Fruit fly (Drosophila melanogaster) whole organism, embryonic: ENCODE data around the gene CG9452.

ENCODE experiments used
- Atf-2 ChIP-seq: fragments of 200-800 bp; sonication (Bioruptor generic); optimal IDR thresholded peaks from 2 replicates; lab custom pipeline; 2016; ENCODE audit warnings: missing biosample characterization, missing genetic modification characterization
- B-H1 ChIP-seq: fragments of 200-800 bp; sonication (Bioruptor generic); IDR thresholded peaks from 3 replicates; pipeline ENCODE4 v1.3.6; 2022; ENCODE audit warnings: missing biosample characterization, missing genetic modification characterization
- B-H2 ChIP-seq: fragments of 200-800 bp; sonication (Bioruptor generic); optimal IDR thresholded peaks from 2 replicates; lab custom pipeline; 2018; ENCODE audit warnings: missing biosample characterization, mild to moderate bottlenecking, missing genetic modification characterization
- BtbVII ChIP-seq: fragments of 200-800 bp; sonication (Bioruptor generic); optimal IDR thresholded peaks from 3 replicates; lab custom pipeline; 2017; ENCODE audit warnings: missing biosample characterization, mild to moderate bottlenecking, missing genetic modification characterization
- CG10209 ChIP-seq: fragments of 200-800 bp; sonication (Bioruptor generic); optimal IDR thresholded peaks from 3 replicates; lab custom pipeline; 2017; ENCODE audit warnings: missing biosample characterization, mild to moderate bottlenecking, missing genetic modification characterization, missing genetic modification reagents
- CG11093 ChIP-seq: fragments of 200-800 bp; sonication (Bioruptor generic); IDR thresholded peaks from 3 replicates; pipeline ENCODE4 v1.3.6; 2022; ENCODE audit warnings: missing biosample characterization, missing genetic modification characterization
- CG11695 ChIP-seq: fragments of 200-800 bp; sonication (Bioruptor generic); IDR thresholded peaks from 3 replicates; pipeline ENCODE4 v1.3.6; 2022; ENCODE audit warnings: missing biosample characterization, missing genetic modification characterization
- CG11696 ChIP-seq: fragments of 200-800 bp; sonication (Bioruptor generic); IDR thresholded peaks from 2 replicates; pipeline ENCODE4 v1.3.6; 2022; ENCODE audit warnings: missing biosample characterization, missing genetic modification characterization
- CG14014 ChIP-seq: fragments of 200-800 bp; sonication (Bioruptor generic); IDR thresholded peaks from 2 replicates; pipeline ENCODE4 v1.3.6; 2022; ENCODE audit warnings: missing biosample characterization, missing genetic modification characterization
- CG15011 ChIP-seq: fragments of 200-800 bp; sonication (Bioruptor generic); optimal IDR thresholded peaks from 3 replicates; lab custom pipeline; 2018; ENCODE audit warnings: missing biosample characterization, mild to moderate bottlenecking, missing genetic modification characterization
- CG18599 ChIP-seq: fragments of 200-800 bp; sonication (Bioruptor generic); optimal IDR thresholded peaks from 3 replicates; lab custom pipeline; 2017; ENCODE audit warnings: missing biosample characterization, missing genetic modification characterization, mild to moderate bottlenecking, moderate library complexity, missing genetic modification reagents
- CG2116 ChIP-seq: fragments of 200-800 bp; sonication (Bioruptor generic); optimal IDR thresholded peaks from 3 replicates; lab custom pipeline; 2018; ENCODE audit warnings: missing biosample characterization, mild to moderate bottlenecking, missing genetic modification characterization
- CG30020 ChIP-seq: fragments of 200-800 bp; optimal IDR thresholded peaks from 2 replicates; lab custom pipeline; 2019; ENCODE audit warnings: missing biosample characterization, mild to moderate bottlenecking, missing genetic modification characterization, moderate library complexity
- CG30431 ChIP-seq: fragments of 200-800 bp; sonication (Bioruptor generic); optimal IDR thresholded peaks from 2 replicates; lab custom pipeline; 2017; ENCODE audit warnings: missing biosample characterization, missing genetic modification characterization
- CG33557 ChIP-seq: fragments of 200-800 bp; sonication (Bioruptor generic); optimal IDR thresholded peaks from 2 replicates; lab custom pipeline; 2019; ENCODE audit warnings: missing biosample characterization, mild to moderate bottlenecking, missing genetic modification characterization, moderate library complexity
- CG8290 ChIP-seq, 3 experiments: fragments of 200-800 bp; sonication (Bioruptor generic); optimal IDR thresholded peaks; 2 replicates each; lab custom pipeline; 2016 to 2019; ENCODE audit warnings: missing biosample characterization in 3 of 3, missing genetic modification characterization in 3 of 3, mild to moderate bottlenecking in 2 of 3, moderate library complexity in 1 of 3
- CG8359 ChIP-seq: fragments of 200-800 bp; sonication (Bioruptor generic); optimal IDR thresholded peaks from 2 replicates; lab custom pipeline; 2017; ENCODE audit warnings: missing biosample characterization, mild to moderate bottlenecking, missing genetic modification characterization, borderline replicate concordance
- CG9932 ChIP-seq: fragments of 200-800 bp; sonication (Bioruptor generic); IDR thresholded peaks from 2 replicates; pipeline ENCODE4 v1.3.6; 2022; ENCODE audit warnings: missing biosample characterization, missing genetic modification characterization
- D19A ChIP-seq: fragments of 200-800 bp; optimal IDR thresholded peaks from 3 replicates; lab custom pipeline; 2019; ENCODE audit warnings: missing biosample characterization, mild to moderate bottlenecking, missing genetic modification characterization, moderate library complexity
- Dad ChIP-seq: fragments of 200-800 bp; sonication (Bioruptor generic); optimal IDR thresholded peaks from 3 replicates; lab custom pipeline; 2016; ENCODE audit warnings: missing biosample characterization, missing genetic modification characterization
- Dip2 ChIP-seq: fragments of 200-800 bp; sonication (Bioruptor generic); IDR thresholded peaks from 2 replicates; pipeline ENCODE4 v1.3.6; 2022; ENCODE audit warnings: missing biosample characterization, missing genetic modification characterization
- Drgx ChIP-seq: fragments of 200-800 bp; sonication (Bioruptor generic); IDR thresholded peaks from 2 replicates; pipeline ENCODE4 v1.3.6; 2022; ENCODE audit warnings: missing biosample characterization, missing genetic modification characterization
- Ets65A ChIP-seq: fragments of 200-800 bp; sonication (Bioruptor generic); peaks from one replicate; lab custom pipeline; 2016; ENCODE audit warnings: missing biosample characterization, missing genetic modification characterization
- Hr78 ChIP-seq, 2 experiments: fragments of 200-800 bp in 1 of 2; fragments of >200 bp in 1 of 2; sonication (Bioruptor generic) in 1 of 2; optimal IDR thresholded peaks; 2 replicates each; lab custom pipeline; 2017 to 2019; ENCODE audit warnings: missing biosample characterization in 2 of 2, missing genetic modification characterization in 2 of 2, mild to moderate bottlenecking in 1 of 2, moderate library complexity in 1 of 2
- Med ChIP-seq: fragments of 200-800 bp; sonication (Bioruptor generic); peaks from one replicate; lab custom pipeline; 2016; ENCODE audit warnings: missing biosample characterization, missing genetic modification characterization, mild to moderate bottlenecking, inconsistent platforms, moderate library complexity
- Ravus ChIP-seq: fragments of 200-800 bp; sonication (Bioruptor generic); IDR thresholded peaks from 2 replicates; pipeline ENCODE4 v1.3.6; 2022; ENCODE audit warnings: missing biosample characterization, missing genetic modification characterization
- Rfx ChIP-seq: fragments of 200-800 bp; sonication (Bioruptor generic); IDR thresholded peaks from 2 replicates; pipeline ENCODE4 v1.3.6; 2022; ENCODE audit warnings: missing biosample characterization, missing genetic modification characterization
- Side ChIP-seq: fragments of 200-800 bp; sonication (Bioruptor generic); optimal IDR thresholded peaks from 2 replicates; lab custom pipeline; 2016; ENCODE audit warnings: missing biosample characterization, missing genetic modification characterization
- Sry-β ChIP-seq: fragments of 200-800 bp; sonication (Bioruptor generic); optimal IDR thresholded peaks from 2 replicates; lab custom pipeline; 2018; ENCODE audit warnings: missing biosample characterization, mild to moderate bottlenecking, missing genetic modification characterization, moderate library complexity
- ase ChIP-seq: fragments of 200-800 bp; sonication (Bioruptor generic); IDR thresholded peaks from 3 replicates; pipeline ENCODE4 v1.3.6; 2022; ENCODE audit warnings: missing biosample characterization, missing genetic modification characterization
- dysf ChIP-seq: fragments of 200-800 bp; sonication (Bioruptor generic); IDR thresholded peaks from 3 replicates; pipeline ENCODE4 v1.3.6; 2022; ENCODE audit warnings: missing biosample characterization, missing genetic modification characterization
- gsb ChIP-seq: fragments of 200-800 bp; sonication (Bioruptor generic); IDR thresholded peaks from 2 replicates; pipeline ENCODE4 v1.3.6; 2022; ENCODE audit warnings: missing biosample characterization, missing genetic modification characterization
- hb ChIP-seq: fragments of 200-800 bp; sonication (Bioruptor generic); IDR thresholded peaks from 3 replicates; pipeline ENCODE4 v1.3.6; 2022; ENCODE audit warnings: missing biosample characterization, missing genetic modification characterization; ENCODE audit not compliant: partially characterized antibody
- ind ChIP-seq: fragments of 200-800 bp; sonication (Bioruptor generic); optimal IDR thresholded peaks from 3 replicates; lab custom pipeline; 2016; ENCODE audit warnings: missing biosample characterization, missing genetic modification characterization
- jigr1 ChIP-seq: fragments of 200-800 bp; sonication (Bioruptor generic); IDR thresholded peaks from 3 replicates; pipeline ENCODE4 v1.3.6; 2022; ENCODE audit warnings: missing biosample characterization, missing genetic modification characterization
- lab ChIP-seq: fragments of 200-800 bp; sonication (Bioruptor generic); optimal IDR thresholded peaks from 3 replicates; lab custom pipeline; 2017; ENCODE audit warnings: missing biosample characterization, missing genetic modification characterization, mild to moderate bottlenecking, moderate library complexity, missing genetic modification reagents
- otp ChIP-seq: fragments of 200-800 bp; sonication (Bioruptor generic); IDR thresholded peaks from 3 replicates; pipeline ENCODE4, ENCODE4 v1.3.6; 2022; ENCODE audit warnings: missing biosample characterization, missing genetic modification characterization
- schlank ChIP-seq: fragments of 200-800 bp; sonication (Bioruptor generic); optimal IDR thresholded peaks from 2 replicates; lab custom pipeline; 2018; ENCODE audit warnings: missing biosample characterization, mild to moderate bottlenecking, missing genetic modification characterization
- slbo ChIP-seq: fragments of 200-800 bp; sonication (Bioruptor generic); IDR thresholded peaks from 2 replicates; pipeline ENCODE4 v1.3.6; 2022; ENCODE audit warnings: missing biosample characterization, missing genetic modification characterization
- slou ChIP-seq: fragments of 200-800 bp; sonication (Bioruptor generic); optimal IDR thresholded peaks from 3 replicates; lab custom pipeline; 2016; ENCODE audit warnings: missing biosample characterization, missing genetic modification characterization
- sr ChIP-seq: fragments of 200-800 bp; sonication (Bioruptor generic); IDR thresholded peaks from 3 replicates; pipeline ENCODE4 v1.3.6; 2022; ENCODE audit warnings: missing biosample characterization, missing genetic modification characterization
- tna ChIP-seq: fragments of 200-800 bp; sonication (Bioruptor generic); IDR thresholded peaks from 2 replicates; pipeline ENCODE4 v1.3.6; 2022; ENCODE audit warnings: missing biosample characterization, missing genetic modification characterization; ENCODE audit not compliant: partially characterized antibody
- vfl ChIP-seq: fragments of 200-800 bp; sonication (Bioruptor generic); optimal IDR thresholded peaks from 2 replicates; lab custom pipeline; 2016; ENCODE audit warnings: missing biosample characterization, missing genetic modification characterization
- wor ChIP-seq: fragments of 200-800 bp; sonication (Bioruptor generic); IDR thresholded peaks from 2 replicates; pipeline ENCODE4 v1.3.6; 2022; ENCODE audit warnings: missing biosample characterization, missing genetic modification characterization

The CG9452 gene

dm6 chr3L:19516547-19516946 lies 12.9 kb upstream of the CG9452 start (continued):
- TF ChIP-seq CG14014 (peak; percentile 85; the same call in 1 of the 2 replicates), vfl (GFP tag; lab: Kevin White, UChicago) (peak; percentile 84), hb (no peak), Drgx (peak; percentile 33; the same call in 1 of the 2 replicates), wor (peak; percentile 60), CG11695 (GFP tag; lab: Robert Waterston, UW) (peak; percentile 77), D19A (tag; lab: Kevin White, UChicago) (peak; percentile 62), Ravus (GFP tag; lab: Robert Waterston, UW) (peak; percentile 27; the same call in 1 of the 2 replicates), schlank (tag; lab: Kevin White, UChicago) (peak; percentile 81), CG30431 (GFP tag; lab: Kevin White, UChicago) (peak; percentile 91), lab (GFP tag; lab: Kevin White, UChicago) (peak; percentile 93), ind (GFP tag; lab: Kevin White, UChicago) (peak; percentile 87), jigr1 (GFP tag; lab: Robert Waterston, UW) (peak; percentile 31; the same call in 1 of the 3 replicates), Atf-2 (GFP tag; lab: Kevin White, UChicago) (peak; percentile 76), Sry-β (peak; percentile 51), CG15011 (GFP tag; lab: Kevin White, UChicago) (peak; percentile 70), BtbVII (peak; percentile 74), CG2116 (GFP tag; lab: Kevin White, UChicago) (peak; percentile 65), CG11093 (GFP tag; lab: Robert Waterston, UW) (peak; percentile 81), B-H2 (GFP tag; lab: Kevin White, UChicago) (peak; percentile 83), slou (peak; percentile 96), Hr78 (GFP tag; optimal IDR thresholded peaks at IDR 0.05; lab: Kevin White, UChicago) (no peak), CG30020 (tag; lab: Kevin White, UChicago) (peak; percentile 4), Dip2 (GFP tag; lab: Robert Waterston, UW) (no peak), tna (GFP tag; lab: Robert Waterston, UW) (no peak), CG10209 (GFP tag; lab: Kevin White, UChicago) (peak; percentile 86), Med (peak; percentile 99), Dad (GFP tag; lab: Kevin White, UChicago) (peak; percentile 92), CG11696 (GFP tag; lab: Robert Waterston, UW) (peak; percentile 63)

- TF ChIP-seq otp (GFP tag; lab: Robert Waterston, UW) (no peak), Atf-2 (GFP tag; lab: Kevin White, UChicago) (no peak), ase (GFP tag; lab: Robert Waterston, UW) (0 out of 3 replicates have a peak, but pooled peaks have one; percentile 10), wor (no peak), Side (GFP tag; lab: Kevin White, UChicago) (no peak), CG8290 (GFP tag; optimal IDR thresholded peaks at IDR 0.05; lab: Kevin White, UChicago) (no peak), CG8290 (tag; optimal IDR thresholded peaks at IDR 0.05; lab: Kevin White, UChicago) (peak in 1 of 2 experiments; percentile 37), CG33557 (no peak), Med (peak; percentile 65), CG9932 (GFP tag; lab: Robert Waterston, UW) (no peak), gsb (GFP tag; lab: Robert Waterston, UW) (0 out of 2 replicates have a peak, but pooled peaks have one; percentile 11), B-H1 (GFP tag; lab: Robert Waterston, UW) (no peak), CG8359 (GFP tag; lab: Kevin White, UChicago) (no peak), CG18599 (GFP tag; lab: Kevin White, UChicago) (peak; percentile 16), Ets65A (GFP tag; lab: Kevin White, UChicago) (peak; percentile 64), sr (GFP tag; lab: Robert Waterston, UW) (no peak), dysf (GFP tag; lab: Robert Waterston, UW) (0 out of 3 replicates have a peak, but pooled peaks have one; percentile 19), slbo (GFP tag; lab: Robert Waterston, UW) (peak; percentile 26; the same call in 1 of the 2 replicates), Rfx (0 out of 2 replicates have a peak, but pooled peaks have one; percentile 32)
These were observed 9.0 kb upstream of the CG9452 start for dm6 chr3L:19512672-19513071.
